Worm (Caenorhabditis elegans) whole organism, L2 larva: ENCODE data around the gene C29F9.6.

Experiments used
- elt-3 ChIP-seq: sonication (generic microtip); optimal IDR thresholded peaks from 2 replicates; lab custom pipeline; 2017; ENCODE audit warnings: missing biosample characterization, missing genetic modification characterization
- lin-39 ChIP-seq: fragments of 150-350 bp; optimal IDR thresholded peaks from 2 replicates; lab custom pipeline; 2014; ENCODE audit warnings: missing biosample characterization, missing genetic modification reagents, missing genetic modification characterization
- lsy-2 ChIP-seq, 2 experiments: fragments of 150-350 bp in 1 of 2; sonication (generic microtip) in 1 of 2; optimal IDR thresholded peaks; 2 replicates each; lab custom pipeline; 2014 to 2017; ENCODE audit warnings: missing biosample characterization in 2 of 2, missing genetic modification characterization in 2 of 2
- mab-5 ChIP-seq: fragments of 150-350 bp; optimal IDR thresholded peaks from 2 replicates; lab custom pipeline; 2014; ENCODE audit warnings: missing biosample characterization, missing genetic modification characterization
- sma-9 ChIP-seq, 2 experiments: fragments of 150-350 bp in 1 of 2; sonication (generic microtip) in 1 of 2; optimal IDR thresholded peaks; 2 replicates each; lab custom pipeline; 2014 to 2016; ENCODE audit warnings: missing genetic modification characterization in 2 of 2, mild to moderate bottlenecking in 1 of 2, missing biosample characterization in 1 of 2, missing compliant biosample characterization in 1 of 2, missing genetic modification reagents in 1 of 2, moderate library complexity in 1 of 2
- snpc-4 ChIP-seq: fragments of 150-350 bp; optimal IDR thresholded peaks from 2 replicates; lab custom pipeline; 2014; ENCODE audit warnings: missing biosample characterization, missing genetic modification characterization
- unc-62 ChIP-seq: fragments of 150-350 bp; optimal IDR thresholded peaks from 2 replicates; lab custom pipeline; 2014; ENCODE audit warnings: missing biosample characterization, missing genetic modification reagents, missing genetic modification characterization

DNA sequence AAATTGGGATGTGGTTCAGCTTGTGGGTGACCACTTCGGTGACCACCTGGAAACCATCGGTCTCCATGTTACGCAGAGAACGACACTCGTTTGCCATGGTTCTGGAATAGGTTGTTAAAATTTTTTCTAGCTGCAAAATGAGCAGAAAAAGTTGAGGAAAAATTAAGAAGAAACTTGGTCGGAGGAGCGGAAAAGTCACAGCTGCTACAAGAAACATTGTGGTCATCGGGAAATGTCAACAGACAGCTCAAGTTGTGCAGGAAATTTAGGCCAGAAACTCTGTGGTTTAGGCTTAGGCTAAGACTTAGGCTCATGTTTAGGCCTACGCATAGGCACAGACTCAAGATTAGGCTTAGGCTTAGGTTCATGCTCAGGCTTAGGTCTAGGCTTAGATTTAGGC is 48.5 kb upstream of the C29F9.6 start, which contains the start of gene pck-1:
- TF ChIP-seq unc-62 (GFP tag; lab: Kevin White, UChicago) (no peak), mab-5 (tag; lab: Kevin White, UChicago) (no peak), elt-3 (tag; lab: Kevin White, UChicago) (no peak), sma-9 (GFP tag; optimal IDR thresholded peaks at IDR 0.05; lab: Kevin White, UChicago) (no peak), sma-9 (tag; optimal IDR thresholded peaks at IDR 0.05; lab: Kevin White, UChicago) (no peak), lsy-2 (tag; optimal IDR thresholded peaks at IDR 0.05; lab: Kevin White, UChicago) (no peak), snpc-4 (tag; lab: Kevin White, UChicago) (no peak), lin-39 (tag; lab: Kevin White, UChicago) (no peak)
